Worm (Caenorhabditis elegans): ENCODE measurements around the gene str-7.

Gene str-7

ce11 chrV:16055031-16055430, 44.3 kb downstream of the str-7 start, which contains the start of gene F14H3.4:
TSS of gene F14H3.4 (minus strand) at chrV:16055072.
- no peak for TF ChIP-seq C16A3.4 (tag; optimal IDR thresholded peaks at IDR 0.05)
- TF ChIP-seq elt-2 (tag; optimal IDR thresholded peaks at IDR 0.05): no peak
- TF ChIP-seq dsc-1 (tag; optimal IDR thresholded peaks at IDR 0.05): no peak
- TF ChIP-seq unc-98 (GFP tag; IDR thresholded peaks at IDR 0.05): no peak
- TF ChIP-seq efl-1 (optimal IDR thresholded peaks at IDR 0.05): no peak
- TF ChIP-seq efl-1 (GFP tag; optimal IDR thresholded peaks at IDR 0.05 in 1 of 2): no peak
- TF ChIP-seq C04F5.9 (tag; optimal IDR thresholded peaks at IDR 0.05): no peak
- no peak for TF ChIP-seq aly-2 (tag; optimal IDR thresholded peaks at IDR 0.05)
- no peak for TF ChIP-seq nhr-90 (tag; optimal IDR thresholded peaks at IDR 0.05; ENCODE audit: poor library complexity)
- TF ChIP-seq Y116A8C.19 (tag; optimal IDR thresholded peaks at IDR 0.05; ENCODE audit: borderline replicate concordance): no peak
- TF ChIP-seq ces-1 (GFP tag; optimal IDR thresholded peaks at IDR 0.05): no peak
- TF ChIP-seq ztf-4 (tag; optimal IDR thresholded peaks at IDR 0.05): no peak

DNA sequence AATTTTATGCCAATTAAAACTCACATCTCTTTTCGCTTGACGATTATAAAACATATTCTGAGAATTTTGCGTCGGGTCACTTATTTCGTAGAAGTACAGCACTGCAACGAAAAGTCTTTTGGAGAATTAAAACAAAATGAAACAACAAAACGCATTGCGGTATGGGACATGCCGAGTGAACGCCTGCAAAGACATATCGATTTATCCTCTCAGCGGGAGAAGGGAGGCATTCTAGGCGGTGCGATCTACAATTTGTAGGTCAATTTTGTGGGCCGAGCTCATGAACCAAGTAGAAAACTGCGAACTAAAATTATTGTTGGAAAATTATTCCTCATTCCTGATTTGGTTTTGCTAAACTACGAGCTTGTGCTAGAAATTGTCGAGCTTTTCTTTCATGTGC, 46.0 kb downstream of the str-7 start, which contains the start of gene F14H3.3:
F14H3.3 (minus strand) TSS at position 101 of the 400 bp plus-strand sequence.
- no peak for TF ChIP-seq nhr-12 (tag; optimal IDR thresholded peaks at IDR 0.05)
- TF ChIP-seq mef-2 (tag; optimal IDR thresholded peaks at IDR 0.05): no peak
- no peak for TF ChIP-seq sox-4 (tag; optimal IDR thresholded peaks at IDR 0.05)
- TF ChIP-seq C34B4.2 (tag; optimal IDR thresholded peaks at IDR 0.05): no peak
- no peak for TF ChIP-seq F16B12.6 (tag; optimal IDR thresholded peaks at IDR 0.05)
- no peak for TF ChIP-seq nhr-84 (tag; optimal IDR thresholded peaks at IDR 0.05)
- TF ChIP-seq tlp-1 (tag; optimal IDR thresholded peaks at IDR 0.05): no peak
- TF ChIP-seq unc-98 (GFP tag; IDR thresholded peaks at IDR 0.05): no peak
- TF ChIP-seq hlh-17 (GFP tag; optimal IDR thresholded peaks at IDR 0.05; ENCODE audit: borderline replicate concordance): no peak
- TF ChIP-seq efl-1 (optimal IDR thresholded peaks at IDR 0.05): no peak
- no peak for TF ChIP-seq efl-1 (GFP tag; optimal IDR thresholded peaks at IDR 0.05 in 1 of 2)
- no peak for TF ChIP-seq fos-1 (tag; optimal IDR thresholded peaks at IDR 0.05)
- no peak for TF ChIP-seq ets-5 (GFP tag; IDR thresholded peaks at IDR 0.05)
- TF ChIP-seq zag-1 (tag; optimal IDR thresholded peaks at IDR 0.05): no peak
- TF ChIP-seq ceh-63 (GFP tag; optimal IDR thresholded peaks at IDR 0.05): no peak
- TF ChIP-seq nhr-19 (GFP tag; conservative IDR thresholded peaks at IDR 0.05): no peak

DNA sequence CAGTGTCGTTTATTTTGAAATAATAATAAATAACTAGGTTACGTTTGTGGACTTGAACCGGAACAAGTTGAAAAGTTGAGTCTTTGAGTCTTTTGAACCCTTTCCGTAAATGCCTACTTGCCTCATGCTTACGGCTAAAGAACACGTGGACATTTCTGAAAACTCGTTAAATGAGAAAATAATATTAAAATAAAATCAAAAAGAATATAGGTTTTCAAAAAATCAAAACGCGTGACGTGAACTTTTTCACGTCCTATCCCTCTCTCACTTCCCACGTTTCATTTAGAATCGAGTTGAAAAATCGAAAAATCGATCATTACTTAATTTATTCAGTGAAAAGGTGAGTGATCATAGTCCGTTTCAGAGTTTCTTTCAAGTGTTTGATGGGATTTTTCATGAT, 50.2 kb downstream of the str-7 start, which contains the start of gene best-12:
best-12 (plus strand) TSS at position 301 of the 400 bp plus-strand sequence.
- TF ChIP-seq nhr-237 (tag; optimal IDR thresholded peaks at IDR 0.05): no peak
- TF ChIP-seq elt-3 (tag; optimal IDR thresholded peaks at IDR 0.05): no peak
- no peak for TF ChIP-seq hpl-2 (GFP tag; optimal IDR thresholded peaks at IDR 0.05)
- TF ChIP-seq lin-14 (GFP tag; optimal IDR thresholded peaks at IDR 0.05): no peak
